Worm (Caenorhabditis elegans) whole organism, L1 larva: ENCODE data around the gene cdc-73.

ENCODE experiments used
- C04F5.9 ChIP-seq: sonication (generic microtip); optimal IDR thresholded peaks from 2 replicates; lab custom pipeline; 2016; ENCODE audit warnings: missing genetic modification characterization, missing compliant biosample characterization
- C16A3.4 ChIP-seq: fragments of 150-350 bp; optimal IDR thresholded peaks from 2 replicates; lab custom pipeline; 2014; ENCODE audit warnings: missing biosample characterization, missing genetic modification characterization
- F16B12.6 ChIP-seq: fragments of 150-350 bp; optimal IDR thresholded peaks from 2 replicates; lab custom pipeline; 2014; ENCODE audit warnings: missing biosample characterization, missing genetic modification characterization
- Y116A8C.19 ChIP-seq: sonication (generic microtip); optimal IDR thresholded peaks from 2 replicates; lab custom pipeline; 2016; ENCODE audit warnings: missing compliant biosample characterization, missing genetic modification characterization, borderline replicate concordance
- aha-1 ChIP-seq: fragments of 150-350 bp; optimal IDR thresholded peaks from 2 replicates; lab custom pipeline; 2014; ENCODE audit warnings: missing biosample characterization, missing genetic modification characterization
- aly-2 ChIP-seq: fragments of 150-350 bp; optimal IDR thresholded peaks from 2 replicates; lab custom pipeline; 2014; ENCODE audit warnings: missing biosample characterization, missing genetic modification characterization
- dpl-1 ChIP-seq, 3 experiments: fragments of 150-350 bp in 2 of 3; sonication (generic microtip) in 1 of 3; optimal IDR thresholded peaks; 2 replicates each; lab custom pipeline; 2014 to 2017; ENCODE audit warnings: missing biosample characterization in 3 of 3, missing genetic modification characterization in 3 of 3, missing genetic modification reagents in 3 of 3
- dsc-1 ChIP-seq: sonication (generic microtip); optimal IDR thresholded peaks from 2 replicates; lab custom pipeline; 2016; ENCODE audit warnings: mild to moderate bottlenecking, missing genetic modification characterization, missing compliant biosample characterization
- efl-1 ChIP-seq, 4 experiments: fragments of 150-350 bp; optimal IDR thresholded peaks in 3 of 4; peaks in 1 of 4; 1 replicate in 1 of 4; 2 replicates in 3 of 4; lab custom pipeline; 2014; ENCODE audit warnings: missing biosample characterization in 2 of 4, missing genetic modification characterization in 2 of 4, missing genetic modification reagents in 2 of 4
- efl-3 ChIP-seq: fragments of 200-800 bp; sonication (Bioruptor generic); optimal IDR thresholded peaks from 2 replicates; lab custom pipeline; 2018; ENCODE audit warnings: mild to moderate bottlenecking, missing genetic modification characterization, missing compliant biosample characterization
- egl-13 ChIP-seq: sonication (generic microtip); optimal IDR thresholded peaks from 2 replicates; lab custom pipeline; 2016; ENCODE audit warnings: missing genotype, missing genetic modification reagents, missing genetic modification characterization, missing compliant biosample characterization
- fkh-4 ChIP-seq: sonication (generic microtip); optimal IDR thresholded peaks from 2 replicates; lab custom pipeline; 2016; ENCODE audit warnings: missing compliant biosample characterization, missing genetic modification characterization, borderline replicate concordance
- isw-1 ChIP-seq: fragments of 200-800 bp; sonication (Bioruptor generic); IDR thresholded peaks from 2 replicates; pipeline ENCODE4 v1.3.6; 2022; ENCODE audit warnings: missing genetic modification characterization, missing compliant biosample characterization
- jun-1 ChIP-seq: fragments of 150-350 bp; optimal IDR thresholded peaks from 2 replicates; lab custom pipeline; 2014; ENCODE audit warnings: missing biosample characterization, missing genetic modification reagents, missing genetic modification characterization
- lin-13 ChIP-seq: fragments of 150-350 bp; optimal IDR thresholded peaks from 2 replicates; lab custom pipeline; 2014; ENCODE audit warnings: missing biosample characterization, missing genetic modification reagents, missing genetic modification characterization
- lin-35 ChIP-seq, 2 experiments: fragments of 150-350 bp; optimal IDR thresholded peaks; 2 replicates each; lab custom pipeline; 2014; ENCODE audit warnings: missing biosample characterization in 2 of 2, missing genetic modification characterization in 2 of 2, missing genetic modification reagents in 2 of 2
- lin-39 ChIP-seq: fragments of 150-350 bp; optimal IDR thresholded peaks from 2 replicates; lab custom pipeline; 2014; ENCODE audit warnings: missing biosample characterization, missing genetic modification reagents, missing genetic modification characterization
- lsy-2 ChIP-seq, 2 experiments: fragments of 150-350 bp; optimal IDR thresholded peaks; 2 replicates each; lab custom pipeline; 2014; ENCODE audit warnings: missing biosample characterization in 2 of 2, missing genetic modification characterization in 2 of 2
- mef-2 ChIP-seq: fragments of 150-350 bp; optimal IDR thresholded peaks from 2 replicates; lab custom pipeline; 2014; ENCODE audit warnings: missing biosample characterization, missing genetic modification characterization
- nhr-237 ChIP-seq: fragments of 150-350 bp; optimal IDR thresholded peaks from 2 replicates; lab custom pipeline; 2014; ENCODE audit warnings: missing biosample characterization, missing genetic modification characterization
- nhr-28 ChIP-seq: fragments of 150-350 bp; optimal IDR thresholded peaks from 2 replicates; lab custom pipeline; 2014; ENCODE audit warnings: missing biosample characterization, missing genetic modification characterization
- nhr-47 ChIP-seq: sonication (generic microtip); optimal IDR thresholded peaks from 2 replicates; lab custom pipeline; 2016; ENCODE audit warnings: mild to moderate bottlenecking, missing genetic modification characterization, moderate library complexity, missing compliant biosample characterization
- nhr-84 ChIP-seq: sonication (generic microtip); optimal IDR thresholded peaks from 2 replicates; lab custom pipeline; 2017; ENCODE audit warnings: missing biosample characterization, missing genetic modification characterization
- nhr-90 ChIP-seq: sonication (generic microtip); optimal IDR thresholded peaks from 2 replicates; lab custom pipeline; 2016; ENCODE audit warnings: mild to moderate bottlenecking, missing genetic modification characterization, missing compliant biosample characterization; ENCODE audit not compliant: poor library complexity
- pag-3 ChIP-seq: sonication (generic microtip); optimal IDR thresholded peaks from 2 replicates; lab custom pipeline; 2017; ENCODE audit warnings: missing genetic modification characterization, mild to moderate bottlenecking, missing compliant biosample characterization, antibody characterized with exemption, borderline replicate concordance; ENCODE audit not compliant: insufficient read depth
- rnt-1 ChIP-seq: sonication (generic microtip); optimal IDR thresholded peaks from 2 replicates; lab custom pipeline; 2016; ENCODE audit warnings: mild to moderate bottlenecking, missing genetic modification characterization, moderate library complexity, missing compliant biosample characterization
- skn-1 ChIP-seq: fragments of 150-350 bp; optimal IDR thresholded peaks from 2 replicates; lab custom pipeline; 2014; ENCODE audit warnings: missing biosample characterization, missing genetic modification characterization
- snpc-4 ChIP-seq: fragments of 150-350 bp; optimal IDR thresholded peaks from 2 replicates; lab custom pipeline; 2014; ENCODE audit warnings: missing biosample characterization, missing genetic modification characterization
- snu-23 ChIP-seq: sonication (generic microtip); optimal IDR thresholded peaks from 2 replicates; lab custom pipeline; 2016; ENCODE audit warnings: missing genetic modification characterization, missing compliant biosample characterization
- sox-4 ChIP-seq: sonication (generic microtip); optimal IDR thresholded peaks from 2 replicates; lab custom pipeline; 2016; ENCODE audit warnings: missing genetic modification characterization, missing compliant biosample characterization
- swsn-7 ChIP-seq: sonication (generic microtip); optimal IDR thresholded peaks from 2 replicates; lab custom pipeline; 2016; ENCODE audit warnings: missing genetic modification characterization, missing compliant biosample characterization
- tbx-2 ChIP-seq: sonication (generic microtip); optimal IDR thresholded peaks from 2 replicates; lab custom pipeline; 2016; ENCODE audit warnings: missing genetic modification characterization, missing compliant biosample characterization
- unc-130 ChIP-seq: fragments of 150-350 bp; optimal IDR thresholded peaks from 2 replicates; lab custom pipeline; 2017; ENCODE audit warnings: missing biosample characterization, missing genetic modification characterization, inconsistent platforms
- unc-30 ChIP-seq: sonication (generic microtip); optimal IDR thresholded peaks from 2 replicates; lab custom pipeline; 2017; ENCODE audit warnings: missing biosample characterization, missing genetic modification characterization
- zag-1 ChIP-seq: fragments of 150-350 bp; optimal IDR thresholded peaks from 2 replicates; lab custom pipeline; 2014; ENCODE audit warnings: missing biosample characterization, missing genetic modification characterization

The cdc-73 gene

DNA sequence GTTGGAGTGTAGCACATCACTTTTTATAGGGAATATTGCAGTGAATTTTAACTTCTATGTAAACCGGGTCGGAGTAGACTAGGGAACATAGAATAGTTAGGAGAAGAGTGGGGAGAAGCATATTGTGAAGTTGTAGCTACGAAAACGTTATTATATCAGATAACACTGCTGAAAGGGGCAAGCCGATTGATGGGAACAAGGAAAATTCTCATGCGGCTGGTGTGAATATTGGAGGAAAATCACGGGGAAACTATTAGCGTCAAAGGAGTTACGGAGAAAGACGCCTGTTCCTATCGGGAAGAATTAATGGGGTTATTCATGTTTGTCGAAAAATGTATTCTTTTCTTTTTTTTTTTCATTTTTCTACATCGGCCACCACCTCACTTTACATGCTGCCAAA is 49.1 kb upstream of the cdc-73 start, which contains the start of gene F47C12.6:
F47C12.6 (minus strand) TSS at position 101 of the 400 bp plus-strand sequence.
- TF ChIP-seq lin-39 (tag; lab: Kevin White, UChicago) (no peak), nhr-237 (tag; lab: Kevin White, UChicago) (no peak), isw-1 (no peak), unc-30 (tag; lab: Kevin White, UChicago) (no peak), nhr-84 (tag; lab: Kevin White, UChicago) (no peak), aha-1 (no peak), unc-130 (tag; lab: Kevin White, UChicago) (no peak)

DNA sequence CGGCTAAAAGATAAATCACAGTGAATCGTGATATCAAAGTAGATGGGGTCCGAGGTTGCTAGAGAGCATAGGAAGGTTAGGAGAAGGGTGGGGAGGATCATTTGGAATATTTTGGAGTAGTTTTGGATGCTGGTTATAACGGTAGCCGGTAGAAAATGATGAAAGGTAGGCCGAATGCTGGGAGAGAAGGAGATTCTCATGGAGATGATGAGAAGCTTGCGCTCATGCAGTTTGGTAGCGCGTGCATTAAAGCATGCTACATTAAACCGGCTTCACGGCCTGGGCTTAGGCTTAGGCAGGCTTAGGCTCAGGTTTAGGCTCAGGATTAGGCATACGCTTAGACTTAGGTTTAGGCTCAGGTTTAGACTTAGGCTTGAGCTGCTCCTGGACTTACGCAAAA is 48.1 kb upstream of the cdc-73 start, which contains the start of gene F47C12.13:
F47C12.13 (minus strand) TSS at position 101 of the 400 bp plus-strand sequence.
- TF ChIP-seq rnt-1 (tag; lab: Kevin White, UChicago) (no peak), snu-23 (no peak), lin-13 (no peak)
- TF ChIP-seq, all 84 proteins: peak for 0

DNA sequence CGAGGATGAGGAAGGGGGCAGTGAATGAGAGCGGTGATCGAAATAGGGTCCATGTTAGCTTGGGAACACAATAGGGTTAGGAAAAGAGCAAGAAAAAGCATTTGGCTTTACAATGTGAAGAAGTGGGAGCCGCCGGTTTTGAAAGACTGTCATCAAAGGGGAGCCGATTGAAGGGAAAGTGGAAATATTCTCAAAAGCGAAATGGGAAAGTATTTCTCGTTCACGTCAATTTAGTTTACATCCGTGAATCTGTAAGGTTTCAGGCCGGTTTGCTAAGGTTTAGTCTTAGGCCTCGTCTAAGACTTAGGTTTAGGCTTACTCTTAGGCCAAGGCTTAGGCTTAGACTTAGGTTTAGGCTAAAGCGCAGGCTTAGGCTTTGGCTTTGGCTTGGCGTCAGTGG is 47.0 kb upstream of the cdc-73 start, which contains the start of gene F47C12.7:
F47C12.7 (minus strand) TSS at position 101 of the 400 bp plus-strand sequence.
- TF ChIP-seq F16B12.6 (tag; lab: Kevin White, UChicago), result no peak
- TF ChIP-seq dpl-1 (GFP tag; optimal IDR thresholded peaks at IDR 0.05; lab: Kevin White, UChicago), result no peak
- TF ChIP-seq efl-1 (optimal IDR thresholded peaks at IDR 0.05; lab: Kevin White, UChicago), result no peak
- peak in 1 of 2 experiments; percentile 60 for TF ChIP-seq efl-1 (GFP tag; optimal IDR thresholded peaks at IDR 0.05 in 1 of 2; lab: Kevin White, UChicago)
- no peak for TF ChIP-seq lin-39 (tag; lab: Kevin White, UChicago)

DNA sequence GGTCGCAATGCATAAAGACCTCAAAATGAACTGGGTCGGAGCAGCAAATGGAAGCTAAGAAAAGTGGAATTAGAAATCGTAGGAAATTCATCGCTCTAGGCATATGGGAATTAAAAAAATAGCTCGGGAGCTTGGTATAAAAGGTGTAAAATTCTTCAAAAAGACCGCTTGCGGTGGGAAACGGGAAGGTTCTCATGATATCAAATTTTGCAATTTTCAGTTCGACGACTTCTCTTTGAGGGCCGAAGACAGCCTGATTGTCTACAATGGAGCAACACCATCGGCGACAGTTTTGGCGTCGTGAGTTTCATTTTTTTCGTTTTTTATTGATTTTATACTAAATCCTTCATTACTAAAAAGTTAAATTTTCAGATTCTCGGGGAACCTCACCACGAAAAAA is 43.9 kb upstream of the cdc-73 start, which contains the start of gene F47C12.8:
F47C12.8 (minus strand) TSS at position 101 of the 400 bp plus-strand sequence.
- TF ChIP-seq efl-3 (GFP tag; lab: Kevin White, UChicago) (no peak), sox-4 (tag; lab: Kevin White, UChicago) (no peak), skn-1 (no peak), Y116A8C.19 (tag; lab: Kevin White, UChicago) (no peak), egl-13 (tag; lab: Kevin White, UChicago) (no peak), jun-1 (tag; lab: Kevin White, UChicago) (no peak)

DNA sequence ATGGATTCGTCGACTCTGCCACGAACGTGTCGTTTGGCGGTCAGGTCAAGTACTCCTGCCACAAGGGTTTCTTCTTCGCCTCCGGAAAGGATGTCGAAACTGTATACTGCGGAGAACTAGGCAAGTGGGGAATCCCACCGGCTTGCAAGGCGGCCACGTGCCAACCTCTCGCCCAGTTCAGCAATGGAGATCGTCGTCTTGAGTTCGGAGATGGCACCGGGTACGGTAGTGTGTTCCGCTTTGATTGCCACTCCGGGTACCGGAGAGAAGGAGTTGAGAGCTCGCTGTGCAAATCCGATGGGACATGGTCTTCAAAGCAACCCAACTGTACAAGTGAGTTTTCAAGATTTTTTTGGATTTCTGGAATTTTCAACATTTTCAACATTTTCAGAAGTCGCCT is 42.7 kb upstream of the cdc-73 start:
- TF ChIP-seq zag-1 (tag; lab: Kevin White, UChicago) (no peak), unc-130 (tag; lab: Kevin White, UChicago) (no peak), pag-3 (tag; lab: Kevin White, UChicago) (no peak), lsy-2 (tag; optimal IDR thresholded peaks at IDR 0.05; lab: Kevin White, UChicago) (no peak), nhr-237 (tag; lab: Kevin White, UChicago) (no peak), fkh-4 (tag; lab: Kevin White, UChicago) (no peak), C16A3.4 (no peak), tbx-2 (no peak), F16B12.6 (tag; lab: Kevin White, UChicago) (no peak), swsn-7 (no peak), skn-1 (no peak), mef-2 (tag; lab: Kevin White, UChicago) (no peak), C04F5.9 (tag; lab: Kevin White, UChicago) (no peak), lin-35 (GFP tag; optimal IDR thresholded peaks at IDR 0.05; lab: Kevin White, UChicago) (no peak), snpc-4 (tag; lab: Kevin White, UChicago) (no peak), dsc-1 (tag; lab: Kevin White, UChicago) (no peak), nhr-28 (tag; lab: Kevin White, UChicago) (no peak), aly-2 (tag; lab: Kevin White, UChicago) (no peak), nhr-90 (tag; lab: Kevin White, UChicago) (no peak), nhr-47 (no peak)
